Worm (Caenorhabditis elegans) whole organism, L2 larva: ENCODE results near the gene F43G6.4.
A peak's percentile ranks its signal among the peaks of the same experiment; 100 is the strongest.

Experiments used
- C34F6.9 ChIP-seq: fragments of 150-350 bp; optimal IDR thresholded peaks from 2 replicates; lab custom pipeline; 2014; ENCODE audit warnings: missing biosample characterization, missing genetic modification characterization
- R02D3.7 ChIP-seq: fragments of 150-350 bp; optimal IDR thresholded peaks from 2 replicates; lab custom pipeline; 2014; ENCODE audit warnings: missing biosample characterization, missing genetic modification characterization
- Y55F3AM.14 ChIP-seq: fragments of 200-800 bp; sonication (Bioruptor generic); optimal IDR thresholded peaks from 2 replicates; lab custom pipeline; 2018; ENCODE audit warnings: mild to moderate bottlenecking, missing genetic modification characterization, missing compliant biosample characterization
- ZK546.5 ChIP-seq: sonication (generic microtip); optimal IDR thresholded peaks from 2 replicates; lab custom pipeline; 2017; ENCODE audit warnings: missing biosample characterization, missing genetic modification characterization
- ama-1 ChIP-seq: fragments of 150-350 bp; optimal IDR thresholded peaks from 2 replicates; lab custom pipeline; 2018; ENCODE audit warnings: inconsistent platforms
- blmp-1 ChIP-seq: sonication (generic microtip); optimal IDR thresholded peaks from 2 replicates; lab custom pipeline; 2017; ENCODE audit warnings: missing genetic modification characterization, mild to moderate bottlenecking, missing compliant biosample characterization, antibody characterized with exemption, moderate library complexity; ENCODE audit not compliant: insufficient read depth
- ceh-16 ChIP-seq: fragments of 150-350 bp; optimal IDR thresholded peaks from 2 replicates; lab custom pipeline; 2014; ENCODE audit warnings: missing biosample characterization, missing genetic modification characterization
- ceh-82 ChIP-seq: fragments of 150-350 bp; optimal IDR thresholded peaks from 2 replicates; lab custom pipeline; 2014; ENCODE audit warnings: missing biosample characterization, missing genetic modification characterization
- crh-2 ChIP-seq: sonication (generic microtip); optimal IDR thresholded peaks from 2 replicates; lab custom pipeline; 2017; ENCODE audit warnings: missing biosample characterization, missing genetic modification characterization
- dmd-4 ChIP-seq: sonication (generic microtip); optimal IDR thresholded peaks from 2 replicates; lab custom pipeline; 2017; ENCODE audit warnings: missing biosample characterization, missing genetic modification characterization
- egl-27 ChIP-seq: sonication (generic microtip); optimal IDR thresholded peaks from 3 replicates; lab custom pipeline; 2017; ENCODE audit warnings: missing biosample characterization, missing genetic modification reagents, missing genetic modification characterization
- elt-1 ChIP-seq: fragments of 150-350 bp; optimal IDR thresholded peaks from 2 replicates; lab custom pipeline; 2014; ENCODE audit warnings: missing biosample characterization, missing genetic modification characterization
- elt-3 ChIP-seq: sonication (generic microtip); optimal IDR thresholded peaks from 2 replicates; lab custom pipeline; 2017; ENCODE audit warnings: missing biosample characterization, missing genetic modification characterization
- fos-1 ChIP-seq: fragments of 150-350 bp; optimal IDR thresholded peaks from 2 replicates; lab custom pipeline; 2014; ENCODE audit warnings: missing biosample characterization, missing genetic modification characterization
- gmeb-1 ChIP-seq: fragments of 150-350 bp; optimal IDR thresholded peaks from 2 replicates; lab custom pipeline; 2014; ENCODE audit warnings: missing biosample characterization, missing genetic modification characterization
- lin-11 ChIP-seq: fragments of 150-350 bp; sonication (generic microtip); optimal IDR thresholded peaks from 2 replicates; lab custom pipeline; 2014; ENCODE audit warnings: missing biosample characterization, missing genetic modification characterization, inconsistent platforms, mixed read lengths
- lin-39 ChIP-seq: fragments of 150-350 bp; optimal IDR thresholded peaks from 2 replicates; lab custom pipeline; 2014; ENCODE audit warnings: missing biosample characterization, missing genetic modification reagents, missing genetic modification characterization
- lsy-2 ChIP-seq, 2 experiments: fragments of 150-350 bp in 1 of 2; sonication (generic microtip) in 1 of 2; optimal IDR thresholded peaks; 2 replicates each; lab custom pipeline; 2014 to 2017; ENCODE audit warnings: missing biosample characterization in 2 of 2, missing genetic modification characterization in 2 of 2
- mab-5 ChIP-seq: fragments of 150-350 bp; optimal IDR thresholded peaks from 2 replicates; lab custom pipeline; 2014; ENCODE audit warnings: missing biosample characterization, missing genetic modification characterization
- mdl-1 ChIP-seq, 2 experiments: fragments of 150-350 bp in 1 of 2; sonication (generic microtip) in 1 of 2; optimal IDR thresholded peaks; 2 replicates each; lab custom pipeline; 2017; ENCODE audit warnings: missing biosample characterization in 2 of 2, missing genetic modification characterization in 2 of 2
- nhr-10 ChIP-seq: sonication (generic microtip); optimal IDR thresholded peaks from 2 replicates; lab custom pipeline; 2017; ENCODE audit warnings: missing biosample characterization, missing genetic modification characterization
- nhr-11 ChIP-seq: fragments of 150-350 bp; optimal IDR thresholded peaks from 2 replicates; lab custom pipeline; 2014; ENCODE audit warnings: missing biosample characterization, missing genetic modification characterization
- nhr-12 ChIP-seq: fragments of 150-350 bp; optimal IDR thresholded peaks from 2 replicates; lab custom pipeline; 2014; ENCODE audit warnings: missing biosample characterization, missing genetic modification characterization
- nhr-129 ChIP-seq: fragments of 150-350 bp; optimal IDR thresholded peaks from 2 replicates; lab custom pipeline; 2014; ENCODE audit warnings: missing biosample characterization, missing genetic modification characterization
- nhr-21 ChIP-seq: fragments of 150-350 bp; optimal IDR thresholded peaks from 2 replicates; lab custom pipeline; 2014; ENCODE audit warnings: missing biosample characterization, missing genetic modification characterization
- nhr-23 ChIP-seq: fragments of 150-350 bp; optimal IDR thresholded peaks from 2 replicates; lab custom pipeline; 2014; ENCODE audit warnings: missing biosample characterization, missing genetic modification reagents, missing genetic modification characterization
- nhr-237 ChIP-seq: fragments of 150-350 bp; optimal IDR thresholded peaks from 2 replicates; lab custom pipeline; 2014; ENCODE audit warnings: missing biosample characterization, missing genetic modification characterization
- nhr-25 ChIP-seq: fragments of 150-350 bp; sonication (generic microtip); optimal IDR thresholded peaks from 3 replicates; lab custom pipeline; 2014; ENCODE audit warnings: missing biosample characterization, missing genetic modification characterization
- nhr-6 ChIP-seq: fragments of 150-350 bp; optimal IDR thresholded peaks from 2 replicates; lab custom pipeline; 2014; ENCODE audit warnings: missing biosample characterization, missing genetic modification characterization
- peb-1 ChIP-seq: fragments of 150-350 bp; optimal IDR thresholded peaks from 2 replicates; lab custom pipeline; 2014; ENCODE audit warnings: missing biosample characterization, missing genetic modification characterization
- sem-4 ChIP-seq: fragments of 150-350 bp; optimal IDR thresholded peaks from 2 replicates; lab custom pipeline; 2014; ENCODE audit warnings: missing biosample characterization, missing genetic modification reagents, missing genetic modification characterization
- sma-3 ChIP-seq: sonication (generic microtip); optimal IDR thresholded peaks from 2 replicates; lab custom pipeline; 2016; ENCODE audit warnings: missing genetic modification reagents, missing genetic modification characterization, missing compliant biosample characterization
- sma-9 ChIP-seq, 2 experiments: fragments of 150-350 bp in 1 of 2; sonication (generic microtip) in 1 of 2; optimal IDR thresholded peaks; 2 replicates each; lab custom pipeline; 2014 to 2016; ENCODE audit warnings: missing genetic modification characterization in 2 of 2, mild to moderate bottlenecking in 1 of 2, missing biosample characterization in 1 of 2, missing compliant biosample characterization in 1 of 2, missing genetic modification reagents in 1 of 2, moderate library complexity in 1 of 2
- snpc-4 ChIP-seq: fragments of 150-350 bp; optimal IDR thresholded peaks from 2 replicates; lab custom pipeline; 2014; ENCODE audit warnings: missing biosample characterization, missing genetic modification characterization
- unc-39 ChIP-seq: fragments of 150-350 bp; optimal IDR thresholded peaks from 2 replicates; lab custom pipeline; 2014; ENCODE audit warnings: missing biosample characterization, missing genetic modification characterization
- unc-55 ChIP-seq: fragments of 150-350 bp; sonication (generic microtip); optimal IDR thresholded peaks from 3 replicates; lab custom pipeline; 2014; ENCODE audit warnings: missing biosample characterization, missing genetic modification reagents, missing genetic modification characterization
- unc-62 ChIP-seq: fragments of 150-350 bp; optimal IDR thresholded peaks from 2 replicates; lab custom pipeline; 2014; ENCODE audit warnings: missing biosample characterization, missing genetic modification reagents, missing genetic modification characterization
- zag-1 ChIP-seq: fragments of 150-350 bp; optimal IDR thresholded peaks from 2 replicates; lab custom pipeline; 2014; ENCODE audit warnings: missing biosample characterization, missing genetic modification characterization
- ztf-1 ChIP-seq: fragments of 200-800 bp; sonication (Bioruptor generic); conservative IDR thresholded peaks from 2 replicates; pipeline ENCODE4 v1.3.6; 2022; ENCODE audit warnings: missing genetic modification characterization, missing compliant biosample characterization
- ztf-4 ChIP-seq: fragments of 150-350 bp; optimal IDR thresholded peaks from 2 replicates; lab custom pipeline; 2014; ENCODE audit warnings: missing biosample characterization, missing genetic modification characterization

The F43G6.4 gene

DNA sequence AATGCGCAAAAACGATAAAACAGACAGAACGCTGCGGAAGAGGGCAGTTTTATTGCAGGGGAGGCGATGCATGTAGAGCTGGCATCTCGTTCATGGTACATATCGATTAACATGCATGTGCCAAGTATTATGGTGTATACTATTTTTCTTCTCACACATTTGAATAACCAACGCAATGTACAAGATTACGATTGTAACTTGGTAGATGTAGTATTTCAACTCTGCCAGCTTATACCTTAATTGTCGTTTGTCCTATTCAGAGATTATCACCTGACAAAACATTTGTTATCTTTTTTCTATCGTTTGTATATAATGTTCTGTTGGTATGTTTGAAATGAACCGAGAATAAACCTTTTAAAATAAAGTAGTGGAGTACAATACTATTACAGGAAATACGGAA, 39.4 kb downstream of the F43G6.4 start, which contains the start of gene pes-5:
Gene pes-5 (minus strand): TSS at position 101 of the 400 bp plus-strand sequence.
- TF ChIP-seq mab-5 (tag; lab: Kevin White, UChicago) (no peak), sma-3 (no peak), nhr-23 (tag; lab: Kevin White, UChicago) (no peak), ZK546.5 (tag; lab: Kevin White, UChicago) (no peak), ceh-16 (no peak)
- TF ChIP-seq, all 48 proteins: peak for 0

DNA sequence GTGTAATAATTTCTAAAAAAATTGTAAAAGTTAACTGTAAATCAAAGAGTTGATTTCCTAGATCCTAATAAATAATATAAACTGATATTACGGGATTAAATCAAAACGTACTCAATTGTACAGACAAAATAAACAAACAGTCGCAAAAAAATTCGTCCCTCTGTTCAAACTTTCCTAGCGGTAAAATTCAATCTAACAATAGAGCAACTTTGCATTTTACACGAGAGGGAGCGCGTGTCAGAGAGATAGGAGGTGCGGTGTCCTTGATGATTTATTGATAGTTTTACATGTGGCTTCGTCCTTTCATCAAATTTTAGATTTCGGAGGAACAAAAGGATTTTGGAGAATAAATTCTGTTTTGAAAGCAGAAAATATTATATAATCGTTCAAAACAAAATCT, 40.0 kb downstream of the F43G6.4 start:
- TF ChIP-seq elt-3 (tag; lab: Kevin White, UChicago) (no peak), peb-1 (tag; lab: Kevin White, UChicago) (no peak), snpc-4 (tag; lab: Kevin White, UChicago) (no peak), sma-9 (GFP tag; optimal IDR thresholded peaks at IDR 0.05; lab: Kevin White, UChicago) (peak; percentile 0), sma-9 (tag; optimal IDR thresholded peaks at IDR 0.05; lab: Kevin White, UChicago) (no peak), ZK546.5 (tag; lab: Kevin White, UChicago) (no peak), nhr-25 (tag; lab: Kevin White, UChicago) (peak; percentile 13), blmp-1 (tag; lab: Kevin White, UChicago) (no peak), elt-1 (tag; lab: Kevin White, UChicago) (no peak), fos-1 (tag; lab: Kevin White, UChicago) (peak; percentile 29), lsy-2 (tag; optimal IDR thresholded peaks at IDR 0.05; lab: Kevin White, UChicago) (peak in 1 of 2 experiments; percentile 54), nhr-129 (peak; percentile 54), crh-2 (tag; lab: Kevin White, UChicago) (peak; percentile 47), lin-11 (tag; lab: Kevin White, UChicago) (no peak), gmeb-1 (tag; lab: Kevin White, UChicago) (no peak)

DNA sequence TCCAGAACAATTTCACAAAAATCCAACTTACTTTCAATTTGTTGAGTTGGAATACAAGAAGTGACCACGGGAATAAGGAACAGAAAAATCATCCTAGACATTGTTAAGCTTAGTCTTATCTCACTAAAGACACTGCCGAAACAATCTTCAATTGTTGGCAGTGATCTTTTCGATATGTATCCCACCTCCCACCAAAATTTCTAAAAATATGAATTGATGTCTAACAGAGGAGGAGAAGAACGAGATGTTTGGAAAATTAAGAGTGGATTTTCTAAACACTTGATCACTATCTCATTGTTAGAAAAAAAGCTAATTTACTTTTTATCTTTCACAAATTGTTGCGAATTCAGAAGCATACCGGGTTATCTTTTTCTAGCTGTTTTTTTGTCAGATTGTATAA, 41.9 kb downstream of the F43G6.4 start, which contains the start of gene clec-144:
Gene clec-144 (minus strand): TSS at position 101 of the 400 bp plus-strand sequence.
- TF ChIP-seq sem-4 (tag; lab: Kevin White, UChicago) = no peak
- TF ChIP-seq lin-39 = no peak
- no peak for TF ChIP-seq egl-27 (tag; lab: Kevin White, UChicago)
- TF ChIP-seq unc-55 (GFP tag; lab: Kevin White, UChicago) = no peak
- TF ChIP-seq ama-1 (lab: Kevin White, UChicago) = no peak
- TF ChIP-seq lin-11 (tag; lab: Kevin White, UChicago) = no peak
- no peak for TF ChIP-seq nhr-11 (tag; lab: Kevin White, UChicago)
- no peak for TF ChIP-seq R02D3.7 (tag; lab: Kevin White, UChicago)
- no peak for TF ChIP-seq nhr-6 (tag; lab: Kevin White, UChicago)
- no peak for TF ChIP-seq C34F6.9
- no peak for TF ChIP-seq ceh-16
- TF ChIP-seq blmp-1 (tag; lab: Kevin White, UChicago) = no peak
- TF ChIP-seq ztf-1 (GFP tag; lab: Robert Waterston, UW) = no peak
- TF ChIP-seq nhr-10 (tag; lab: Kevin White, UChicago) = no peak

DNA sequence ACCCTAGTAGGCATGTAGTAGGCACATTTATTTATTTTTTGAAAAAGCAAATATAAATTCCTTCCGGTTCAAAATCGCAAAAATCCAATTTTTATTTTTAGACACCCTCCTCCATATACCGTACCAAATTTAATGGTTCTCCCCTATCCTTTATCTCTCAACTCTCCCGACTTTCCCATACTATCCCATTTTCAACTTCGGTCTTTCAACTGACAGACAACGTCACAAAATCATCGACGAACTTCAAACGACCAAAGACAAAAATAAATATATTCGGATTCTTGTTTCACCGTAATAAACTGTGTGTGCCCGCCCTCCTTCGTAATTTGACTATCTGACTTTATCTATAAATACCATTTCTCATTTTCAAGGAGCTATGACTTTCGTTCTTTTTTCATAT, 44.6 kb downstream of the F43G6.4 start, which contains the start of gene T27D12.6:
Gene T27D12.6 (plus strand): TSS at position 301 of the 400 bp plus-strand sequence.
- TF ChIP-seq dmd-4 (tag; lab: Kevin White, UChicago) (no peak), nhr-23 (tag; lab: Kevin White, UChicago) (no peak), unc-62 (GFP tag; lab: Kevin White, UChicago) (no peak), lin-39 (no peak), ama-1 (lab: Kevin White, UChicago) (no peak), unc-39 (no peak), nhr-6 (tag; lab: Kevin White, UChicago) (no peak), mab-5 (tag; lab: Kevin White, UChicago) (no peak)

DNA sequence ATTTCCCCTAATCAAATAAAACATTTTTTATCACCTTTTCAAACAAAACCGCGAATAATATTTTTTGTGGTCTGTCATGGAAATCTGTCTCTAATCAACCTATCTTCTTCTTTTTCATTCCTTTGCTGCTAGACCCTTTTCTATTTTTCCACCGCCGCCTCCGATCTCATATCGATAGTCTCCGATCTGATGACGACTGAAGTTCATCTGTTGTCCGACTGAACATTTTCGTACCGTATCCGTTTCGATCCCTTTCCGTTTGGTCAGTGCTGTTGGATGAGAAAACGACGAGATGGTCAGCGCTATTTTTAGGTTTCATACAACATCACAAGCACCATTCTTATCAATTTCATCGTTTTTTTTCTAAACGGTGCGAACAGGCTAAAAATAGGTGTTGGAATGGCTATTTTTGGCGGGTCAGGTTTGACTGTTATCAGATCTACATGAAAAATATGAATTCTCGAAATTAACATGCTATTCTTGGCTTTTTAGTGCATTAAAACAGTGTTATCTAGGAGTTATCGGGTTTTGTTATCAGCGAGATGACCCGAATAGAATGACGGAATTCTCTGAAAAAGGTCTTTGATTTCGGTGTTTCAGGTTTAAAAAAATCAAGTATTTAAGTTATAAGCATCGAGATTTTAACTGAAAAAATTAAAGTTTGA, 46.1 kb downstream of the F43G6.4 start:
- TF ChIP-seq C34F6.9 (no peak), snpc-4 (tag; lab: Kevin White, UChicago) (no peak), zag-1 (tag; lab: Kevin White, UChicago) (no peak), ceh-82 (tag; lab: Kevin White, UChicago) (no peak), nhr-21 (tag; lab: Kevin White, UChicago) (peak; percentile 78), blmp-1 (tag; lab: Kevin White, UChicago) (no peak), nhr-237 (tag; lab: Kevin White, UChicago) (no peak), sma-3 (peak; percentile 46), Y55F3AM.14 (GFP tag; lab: Kevin White, UChicago) (no peak), lin-39 (no peak), nhr-11 (tag; lab: Kevin White, UChicago) (no peak), unc-55 (GFP tag; lab: Kevin White, UChicago) (no peak), nhr-12 (tag; lab: Kevin White, UChicago) (no peak), lsy-2 (tag; optimal IDR thresholded peaks at IDR 0.05; lab: Kevin White, UChicago) (peak in 1 of 2 experiments; percentile 17), mdl-1 (tag; optimal IDR thresholded peaks at IDR 0.05; lab: Kevin White, UChicago) (peak; percentile 63 to 80), peb-1 (tag; lab: Kevin White, UChicago) (no peak), ztf-4 (tag; lab: Kevin White, UChicago) (no peak), ceh-16 (no peak), elt-1 (tag; lab: Kevin White, UChicago) (no peak), nhr-129 (peak; percentile 14), sem-4 (tag; lab: Kevin White, UChicago) (no peak), nhr-10 (tag; lab: Kevin White, UChicago) (no peak), unc-39 (no peak), crh-2 (tag; lab: Kevin White, UChicago) (peak; percentile 14), mab-5 (tag; lab: Kevin White, UChicago) (no peak)
